Worm (Caenorhabditis elegans): Measurements from ENCODE around the gene srz-48.

Gene srz-48

DNA sequence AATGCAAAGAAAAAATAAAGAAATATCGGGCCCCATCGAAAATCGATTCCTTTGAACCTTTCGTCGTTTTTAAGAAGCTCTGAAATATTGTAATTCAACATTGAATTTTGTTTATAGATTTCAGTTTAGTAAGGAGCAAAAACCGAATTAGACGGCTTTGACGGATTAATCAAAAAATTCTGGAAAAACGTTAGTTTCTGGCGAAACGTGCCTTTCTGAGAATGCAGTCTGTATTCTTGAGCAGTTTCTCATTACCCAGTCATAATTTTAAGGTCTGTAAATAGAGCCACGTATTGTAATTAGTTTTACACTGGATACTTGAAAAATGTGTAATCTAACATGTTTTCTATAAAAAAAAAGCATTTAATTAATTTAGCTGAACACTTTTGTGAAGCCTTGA lies at the start of gene srz-48:
TSS of gene srz-48 (minus strand) at position 101 of the 400 bp plus-strand sequence.
- TF ChIP-seq dao-5 (tag; optimal IDR thresholded peaks at IDR 0.05) (no peak), him-1 (tag; optimal IDR thresholded peaks at IDR 0.05) (no peak), W03F9.2 (tag; optimal IDR thresholded peaks at IDR 0.05) (no peak)

DNA sequence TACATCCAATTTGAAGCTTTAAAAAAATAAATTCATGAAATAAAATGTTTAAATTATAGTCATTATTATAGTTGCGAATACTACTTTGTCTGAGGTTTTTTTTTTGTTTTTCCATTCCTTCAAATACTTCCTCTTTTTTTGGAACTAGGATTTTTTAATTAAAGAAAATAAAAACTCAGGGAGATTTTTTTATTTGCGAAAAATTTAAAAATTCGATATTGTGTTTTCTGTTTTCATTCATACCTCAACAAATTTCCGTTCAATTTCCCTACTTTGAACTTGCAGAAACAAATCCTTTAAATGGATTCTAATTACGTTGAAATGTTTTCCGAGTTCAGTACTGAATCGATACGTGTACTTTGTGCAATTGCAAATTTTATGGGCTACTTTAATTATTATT lies 48.5 kb upstream of the srz-48 start, which contains the start of gene srw-32:
TSS of gene srw-32 (plus strand) at position 301 of the 400 bp plus-strand sequence.
- TF ChIP-seq dao-5 (tag; optimal IDR thresholded peaks at IDR 0.05) (no peak), him-1 (tag; optimal IDR thresholded peaks at IDR 0.05) (no peak), W03F9.2 (tag; optimal IDR thresholded peaks at IDR 0.05) (no peak)

DNA sequence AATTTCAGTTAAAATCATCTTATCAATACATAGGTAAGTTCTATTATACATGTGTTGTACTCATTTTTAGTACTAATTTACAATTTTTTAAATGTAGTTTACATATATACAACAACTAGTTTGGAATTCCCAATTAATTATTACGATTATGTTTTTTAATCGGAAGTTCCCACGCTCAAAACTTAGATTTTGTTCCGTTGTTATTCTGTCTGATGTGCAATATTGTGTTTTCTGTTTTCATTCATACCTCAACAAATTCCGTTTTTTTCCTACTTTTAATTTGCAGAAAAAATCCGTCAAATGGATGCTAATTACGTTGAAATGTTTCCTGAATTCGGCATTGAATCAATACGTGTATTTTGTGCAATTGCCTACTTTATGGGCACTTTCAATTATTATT lies 46.3 kb upstream of the srz-48 start, which contains the start of gene srw-31:
TSS of gene srw-31 (plus strand) at position 301 of the 400 bp plus-strand sequence.
- no peak for TF ChIP-seq W03F9.2 (tag; optimal IDR thresholded peaks at IDR 0.05)
- TF ChIP-seq him-1 (tag; optimal IDR thresholded peaks at IDR 0.05): no peak
- TF ChIP-seq dao-5 (tag; optimal IDR thresholded peaks at IDR 0.05): no peak

DNA sequence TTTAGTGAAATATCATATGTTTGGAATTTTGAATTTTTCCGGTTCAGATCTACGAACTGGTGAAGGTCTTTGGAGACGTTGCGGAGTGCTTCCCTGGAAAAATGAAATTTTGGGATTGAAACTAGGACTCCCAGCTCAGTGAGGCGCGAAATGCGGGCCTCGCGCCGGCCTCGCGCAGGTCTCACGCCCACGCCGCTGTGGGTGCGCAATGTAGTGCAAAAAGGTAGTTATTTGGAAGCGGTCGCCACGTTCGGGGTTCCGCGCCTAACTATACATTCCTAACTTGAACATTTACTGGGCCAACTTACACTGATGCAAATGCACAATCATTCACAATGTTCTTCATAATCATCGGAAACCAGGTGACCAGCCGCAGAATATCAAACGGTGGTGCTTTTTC lies 40.1 kb upstream of the srz-48 start:
- TF ChIP-seq dao-5 (tag; optimal IDR thresholded peaks at IDR 0.05) (no peak), him-1 (tag; optimal IDR thresholded peaks at IDR 0.05) (no peak), W03F9.2 (tag; optimal IDR thresholded peaks at IDR 0.05) (no peak)

DNA sequence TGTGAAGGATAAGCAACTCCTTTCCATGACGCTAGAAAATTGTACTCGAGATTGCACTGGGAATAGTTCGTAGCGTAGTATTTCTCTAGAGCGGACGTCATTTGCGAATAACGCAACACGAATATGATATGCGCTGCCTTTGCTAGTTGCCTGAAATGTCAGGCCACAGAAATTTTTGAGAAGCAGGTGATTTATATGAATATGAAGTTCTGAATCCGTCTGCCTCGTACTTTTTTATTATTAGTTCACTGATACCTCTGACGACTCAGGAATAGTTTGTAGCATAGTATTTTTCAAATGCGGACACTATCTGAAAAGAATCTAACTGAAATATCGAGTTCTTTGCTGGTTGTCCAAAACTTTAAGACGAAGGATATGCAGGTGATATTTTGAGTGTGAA lies 36.1 kb upstream of the srz-48 start, which contains the start of gene srh-118:
TSS of gene srh-118 (minus strand) at position 101 of the 400 bp plus-strand sequence.
- no peak for TF ChIP-seq dao-5 (tag; optimal IDR thresholded peaks at IDR 0.05)
- TF ChIP-seq W03F9.2 (tag; optimal IDR thresholded peaks at IDR 0.05): no peak
- no peak for TF ChIP-seq him-1 (tag; optimal IDR thresholded peaks at IDR 0.05)

DNA sequence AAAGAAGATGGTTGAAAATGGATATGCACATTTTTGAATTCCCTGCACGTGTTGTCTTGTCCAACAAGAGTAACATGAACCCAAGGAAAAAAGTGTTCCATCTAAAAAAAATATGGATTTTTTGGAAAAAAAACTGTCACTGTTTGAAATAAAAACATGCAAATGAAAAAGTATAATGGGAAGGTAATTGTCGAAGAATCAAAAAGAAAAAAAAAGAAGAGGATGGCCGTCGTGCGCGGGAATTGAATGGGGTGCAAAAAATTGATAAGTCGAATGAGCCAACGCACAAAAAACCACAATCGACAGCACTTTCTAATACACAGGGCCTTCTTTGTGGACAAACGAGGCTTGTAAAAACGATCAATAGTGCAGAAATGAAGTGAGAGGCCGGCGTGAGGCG lies 33.8 kb upstream of the srz-48 start, which contains the start of gene fbxa-102:
TSS of gene fbxa-102 (minus strand) at position 101 of the 400 bp plus-strand sequence.
- TF ChIP-seq dao-5 (tag; optimal IDR thresholded peaks at IDR 0.05) (no peak), him-1 (tag; optimal IDR thresholded peaks at IDR 0.05) (no peak), W03F9.2 (tag; optimal IDR thresholded peaks at IDR 0.05) (no peak)

DNA sequence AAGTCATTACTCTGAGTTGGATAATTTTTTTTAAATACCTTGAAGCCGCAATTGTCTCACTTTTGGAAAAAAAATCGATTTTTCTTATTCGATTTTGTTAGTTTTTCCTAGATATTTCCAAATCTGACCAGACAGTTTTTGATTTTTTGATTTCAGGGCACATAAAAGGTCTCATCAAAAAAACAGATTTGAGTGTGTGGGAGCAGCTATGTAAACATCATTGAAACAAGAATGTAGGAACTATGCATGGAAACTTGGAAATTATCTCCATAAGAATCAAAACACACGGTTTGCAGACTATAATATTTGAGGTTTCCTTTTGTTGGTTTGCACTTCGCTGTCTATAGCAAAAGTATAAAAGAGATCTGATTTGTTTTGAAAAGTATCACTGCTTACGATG lies 26.1 kb upstream of the srz-48 start, which contains the start of gene scl-24:
TSS of gene scl-24 (plus strand) at position 301 of the 400 bp plus-strand sequence.
- TF ChIP-seq dao-5 (tag; optimal IDR thresholded peaks at IDR 0.05) (no peak), him-1 (tag; optimal IDR thresholded peaks at IDR 0.05) (no peak), W03F9.2 (tag; optimal IDR thresholded peaks at IDR 0.05) (no peak)

DNA sequence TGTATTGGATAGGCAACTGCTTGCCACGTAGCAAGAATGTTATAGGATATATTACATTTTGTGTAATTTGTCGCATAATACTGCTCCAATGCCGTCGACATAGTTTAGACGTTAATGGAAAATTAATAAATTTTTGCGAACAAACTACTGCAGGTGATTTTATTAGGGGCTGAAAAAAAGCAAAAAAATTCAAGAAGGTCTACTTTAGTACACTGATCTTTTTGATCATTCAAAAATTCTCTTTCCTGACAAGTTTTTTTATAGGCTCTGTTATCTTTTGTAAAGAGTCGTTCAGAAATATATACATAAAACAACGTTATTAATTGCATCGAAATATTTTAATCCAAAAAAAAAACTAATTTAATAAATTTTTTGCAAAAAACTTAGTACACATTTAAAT lies 25.1 kb upstream of the srz-48 start, which contains the start of gene srh-111:
TSS of gene srh-111 (minus strand) at position 101 of the 400 bp plus-strand sequence.
- TF ChIP-seq dao-5 (tag; optimal IDR thresholded peaks at IDR 0.05) (no peak), him-1 (tag; optimal IDR thresholded peaks at IDR 0.05) (no peak), W03F9.2 (tag; optimal IDR thresholded peaks at IDR 0.05) (no peak)

DNA sequence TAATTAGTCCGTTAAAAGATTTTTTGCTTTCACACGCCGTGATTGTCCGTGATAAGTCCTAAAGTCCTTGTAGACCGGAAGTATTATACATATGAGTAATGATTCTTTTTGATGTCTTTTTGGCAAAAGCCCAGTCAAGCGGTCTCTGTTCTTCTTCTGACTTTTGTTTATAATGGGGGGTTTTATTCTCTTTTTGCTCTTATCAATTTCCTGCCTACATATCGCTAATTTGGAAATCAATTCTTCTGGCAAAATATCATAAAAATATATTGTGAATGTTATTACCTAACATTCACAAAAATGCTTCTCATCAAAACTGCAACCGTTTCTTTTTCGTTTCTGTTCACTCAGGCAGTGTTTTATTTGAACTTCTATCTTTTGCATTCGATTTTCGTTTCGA lies 16.5 kb upstream of the srz-48 start, which contains the start of gene srbc-61:
TSS of gene srbc-61 (plus strand) at position 301 of the 400 bp plus-strand sequence.
- TF ChIP-seq W03F9.2 (tag; optimal IDR thresholded peaks at IDR 0.05): no peak
- no peak for TF ChIP-seq him-1 (tag; optimal IDR thresholded peaks at IDR 0.05)
- no peak for TF ChIP-seq dao-5 (tag; optimal IDR thresholded peaks at IDR 0.05)

DNA sequence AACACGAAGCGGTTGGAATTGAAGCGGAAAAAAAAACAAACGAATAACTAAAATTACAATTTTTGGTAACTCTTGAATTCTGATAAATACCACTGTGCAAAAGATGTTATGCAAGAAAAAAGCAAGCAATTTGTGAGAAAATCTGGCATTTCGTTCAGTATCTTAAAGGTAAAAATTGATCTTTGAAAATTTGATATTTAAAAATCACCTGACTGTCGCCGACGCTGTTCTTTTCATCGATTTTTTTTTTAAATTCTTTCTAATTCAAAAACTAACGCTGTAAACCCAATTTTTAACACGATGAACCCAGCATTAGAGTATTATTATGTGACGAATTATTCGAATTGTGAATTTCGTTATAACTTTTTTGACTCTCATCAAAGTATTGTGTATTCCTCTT lies 13.7 kb upstream of the srz-48 start, which contains the start of gene srh-123:
TSS of gene srh-123 (plus strand) at position 301 of the 400 bp plus-strand sequence.
- TF ChIP-seq him-1 (tag; optimal IDR thresholded peaks at IDR 0.05): no peak
- TF ChIP-seq dao-5 (tag; optimal IDR thresholded peaks at IDR 0.05): no peak
- TF ChIP-seq W03F9.2 (tag; optimal IDR thresholded peaks at IDR 0.05): no peak

DNA sequence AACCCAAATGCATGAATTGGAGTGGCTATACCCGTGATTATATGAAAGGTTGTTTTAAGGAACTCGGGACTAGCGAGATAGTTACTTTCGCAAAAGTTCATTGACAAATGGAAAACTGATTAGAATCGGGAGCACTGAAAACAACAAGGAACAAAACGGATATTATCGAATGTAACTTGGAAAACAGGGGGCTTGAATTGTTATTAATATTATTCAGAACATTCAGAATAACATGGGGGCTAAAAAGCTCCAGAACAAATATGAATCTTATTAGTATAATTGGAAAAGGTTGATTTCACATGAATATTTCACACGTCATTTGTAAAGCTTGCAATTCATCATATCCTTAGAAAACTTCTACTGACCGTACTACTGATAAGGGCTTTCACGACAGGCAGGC lies 11.6 kb upstream of the srz-48 start, which contains the start of gene srh-235:
TSS of gene srh-235 (minus strand) at position 101 of the 400 bp plus-strand sequence.
- TF ChIP-seq W03F9.2 (tag; optimal IDR thresholded peaks at IDR 0.05) (no peak), dao-5 (tag; optimal IDR thresholded peaks at IDR 0.05) (no peak), him-1 (tag; optimal IDR thresholded peaks at IDR 0.05) (no peak)

DNA sequence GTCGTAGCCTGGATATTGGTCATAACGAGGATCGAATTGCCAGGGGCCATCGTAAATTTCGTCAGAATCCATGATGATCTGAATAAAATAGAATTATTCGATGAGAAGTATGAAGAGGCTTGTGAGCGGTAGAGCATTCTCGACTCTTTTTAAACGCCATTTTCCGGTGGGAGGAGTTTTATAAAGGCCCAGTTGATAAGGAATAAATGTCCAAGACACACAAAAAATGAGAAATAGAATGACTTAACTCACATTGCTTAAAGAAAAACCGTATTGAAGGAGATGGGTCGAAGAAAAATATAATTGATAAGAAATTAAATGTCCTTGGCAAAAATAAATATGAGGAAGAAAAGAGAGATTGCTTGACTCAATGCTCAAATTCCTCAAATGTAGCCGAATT lies 9.2 kb upstream of the srz-48 start, which contains the start of gene F20E11.17:
TSS of gene F20E11.17 (minus strand) at position 101 of the 400 bp plus-strand sequence.
- TF ChIP-seq dao-5 (tag; optimal IDR thresholded peaks at IDR 0.05) (no peak), him-1 (tag; optimal IDR thresholded peaks at IDR 0.05) (no peak), W03F9.2 (tag; optimal IDR thresholded peaks at IDR 0.05) (no peak)

DNA sequence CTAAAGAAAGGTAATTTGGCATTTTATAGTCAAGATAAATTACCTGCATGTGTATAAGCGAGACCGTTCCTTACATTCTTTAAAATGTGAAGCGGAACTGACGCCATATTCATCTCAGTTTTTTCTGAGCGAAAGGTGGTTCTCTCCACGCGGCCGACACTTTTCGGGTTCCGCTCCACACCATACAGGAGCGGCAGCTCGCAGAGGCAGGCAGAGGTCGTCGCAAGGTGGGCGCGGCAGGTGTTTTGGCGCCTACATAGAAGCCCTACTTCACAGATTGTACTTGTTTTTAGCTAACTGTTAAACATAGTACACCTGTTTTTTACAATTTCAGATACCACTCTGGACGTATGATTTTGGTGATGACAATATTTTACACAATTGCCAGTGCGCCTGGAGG lies 7.9 kb upstream of the srz-48 start:
- no peak for TF ChIP-seq dao-5 (tag; optimal IDR thresholded peaks at IDR 0.05)
- no peak for TF ChIP-seq W03F9.2 (tag; optimal IDR thresholded peaks at IDR 0.05)
- TF ChIP-seq him-1 (tag; optimal IDR thresholded peaks at IDR 0.05): no peak

DNA sequence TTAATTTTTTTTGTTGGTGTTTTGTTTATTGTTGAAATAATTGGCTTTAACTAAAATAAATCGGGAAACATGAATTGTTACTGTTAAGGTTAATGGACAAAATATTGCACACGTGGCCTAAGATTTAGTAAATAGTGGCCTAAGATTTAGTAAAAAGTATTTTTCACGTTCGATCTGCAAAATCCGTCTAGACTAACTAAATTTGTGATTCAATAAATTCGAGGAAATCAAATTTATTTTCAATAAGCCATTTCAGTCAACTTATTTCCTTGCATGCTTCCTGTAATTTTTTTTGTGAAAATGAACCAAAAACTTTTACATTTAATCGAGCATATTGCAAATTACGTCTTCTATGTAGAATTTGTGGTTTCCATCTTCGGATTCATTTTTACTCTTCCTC lies 6.8 kb upstream of the srz-48 start, which contains the start of gene srw-72:
TSS of gene srw-72 (plus strand) at position 301 of the 400 bp plus-strand sequence.
- TF ChIP-seq dao-5 (tag; optimal IDR thresholded peaks at IDR 0.05) (no peak), W03F9.2 (tag; optimal IDR thresholded peaks at IDR 0.05) (no peak), him-1 (tag; optimal IDR thresholded peaks at IDR 0.05) (no peak)

Measured in whole organism, L4/young adult.